Fruit fly (Drosophila melanogaster): Measurements from ENCODE around the gene CG31674.

CG31674 gene

DNA sequence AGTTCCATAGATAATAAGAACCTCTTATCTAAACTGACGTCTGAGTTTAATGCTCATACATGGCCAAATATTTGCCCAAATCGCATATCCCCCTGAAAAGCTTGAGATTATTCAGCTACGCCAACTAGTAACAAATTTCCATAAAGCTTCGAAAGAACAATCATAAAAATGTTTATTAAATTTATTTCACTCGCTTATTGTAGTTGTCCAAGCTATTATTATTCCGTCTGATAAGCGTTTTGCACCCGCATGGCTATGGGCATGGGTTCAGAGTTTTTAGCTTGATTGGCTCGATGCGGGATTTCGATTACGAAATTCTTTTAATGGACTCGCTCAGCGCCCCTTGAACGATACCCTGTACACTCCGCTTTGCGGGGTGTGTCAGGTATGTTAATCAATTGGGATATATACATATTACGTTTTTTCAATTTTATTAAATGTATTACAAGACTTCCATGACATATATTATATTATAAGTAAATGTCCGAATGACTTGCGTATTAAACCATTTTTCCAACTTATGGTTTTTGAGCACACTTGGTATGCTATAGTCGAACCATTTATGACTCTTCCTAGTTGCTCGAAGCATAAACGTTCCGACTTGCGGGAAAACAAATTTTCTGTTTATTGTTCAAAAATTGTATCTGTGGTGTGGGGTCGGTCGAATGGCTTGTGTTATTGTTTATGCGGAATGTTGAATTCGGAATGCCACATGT, 25.3 kb upstream of the CG31674 start (continued):
- peak; percentile 94 for TF ChIP-seq Asciz (GFP tag; optimal IDR thresholded peaks at IDR 0.05)
- TF ChIP-seq CG10209 (GFP tag; optimal IDR thresholded peaks at IDR 0.05) = peak; percentile 96
- TF ChIP-seq CG42726 (GFP tag; IDR thresholded peaks at IDR 0.05; ENCODE audit: partially characterized antibody) = no peak
- TF ChIP-seq Hr39 (optimal IDR thresholded peaks at IDR 0.05) = no peak
- TF ChIP-seq bowl (GFP tag; IDR thresholded peaks at IDR 0.05) = peak; percentile 89
- TF ChIP-seq Scr (GFP tag; IDR thresholded peaks at IDR 0.05; ENCODE audit: partially characterized antibody) = peak; percentile 71
- TF ChIP-seq CG9817 (tag; optimal IDR thresholded peaks at IDR 0.05) = peak; percentile 92
- TF ChIP-seq Gsc (GFP tag; IDR thresholded peaks at IDR 0.05) = peak; percentile 75; the same call in 1 of the 2 replicates
- peak; percentile 96 for TF ChIP-seq Hr3 (GFP tag; optimal IDR thresholded peaks at IDR 0.05)
- peak; percentile 97 for TF ChIP-seq HmgZ (tag; optimal IDR thresholded peaks at IDR 0.05)
- peak; percentile 93 for TF ChIP-seq H2.0 (GFP tag; IDR thresholded peaks at IDR 0.05)
- TF ChIP-seq gem (tag; optimal IDR thresholded peaks at IDR 0.05) = peak; percentile 98
- TF ChIP-seq CG3065 (GFP tag; optimal IDR thresholded peaks at IDR 0.05) = peak; percentile 84
- TF ChIP-seq Ssrp (tag; optimal IDR thresholded peaks at IDR 0.05) = peak; percentile 93
- peak; percentile 64; the same call in 2 of the 4 replicates for TF ChIP-seq Dll (GFP tag; IDR thresholded peaks at IDR 0.05; ENCODE audit: partially characterized antibody)
- peak; percentile 94 for TF ChIP-seq CG1529 (GFP tag; optimal IDR thresholded peaks at IDR 0.05)
- TF ChIP-seq bab2 (GFP tag; optimal IDR thresholded peaks at IDR 0.05) = peak; percentile 86
- TF ChIP-seq en (GFP tag; optimal IDR thresholded peaks at IDR 0.05) = peak; percentile 53
- peak; percentile 73 for TF ChIP-seq aop (GFP tag; IDR thresholded peaks at IDR 0.05)
- peak; percentile 96 for TF ChIP-seq oc (tag; optimal IDR thresholded peaks at IDR 0.05)
- TF ChIP-seq CG14965 (GFP tag; optimal IDR thresholded peaks at IDR 0.05; ENCODE audit: borderline replicate concordance) = peak; percentile 19
- TF ChIP-seq kay (GFP tag; optimal IDR thresholded peaks at IDR 0.05) = peak; percentile 92
- peak; percentile 55 for TF ChIP-seq pnt (GFP tag; optimal IDR thresholded peaks at IDR 0.05)
- peak; percentile 97 for TF ChIP-seq CG15269 (tag; optimal IDR thresholded peaks at IDR 0.05)
- peak; percentile 90 for TF ChIP-seq CG6683 (GFP tag; optimal IDR thresholded peaks at IDR 0.05)
- TF ChIP-seq CG9215 (GFP tag; IDR thresholded peaks at IDR 0.05) = peak; percentile 92
- TF ChIP-seq Six4 (GFP tag; optimal IDR thresholded peaks at IDR 0.05) = peak; percentile 88
- peak; percentile 96 for TF ChIP-seq CG30403 (GFP tag; optimal IDR thresholded peaks at IDR 0.05)
- peak; percentile 98 for TF ChIP-seq CG18599 (GFP tag; optimal IDR thresholded peaks at IDR 0.05)
- TF ChIP-seq C15 (GFP tag; IDR thresholded peaks at IDR 0.05) = peak; percentile 90
- peak; percentile 80 for TF ChIP-seq CG16863 (GFP tag; optimal IDR thresholded peaks at IDR 0.05)
- TF ChIP-seq CG33213 (GFP tag; optimal IDR thresholded peaks at IDR 0.05) = peak; percentile 6
- TF ChIP-seq Dp (GFP tag; optimal IDR thresholded peaks at IDR 0.05) = peak; percentile 12
- TF ChIP-seq Neu2 (GFP tag; optimal IDR thresholded peaks at IDR 0.05; ENCODE audit: borderline replicate concordance) = no peak
- TF ChIP-seq CG13894 (tag; optimal IDR thresholded peaks at IDR 0.05) = peak; percentile 93
- TF ChIP-seq fd102C (GFP tag; optimal IDR thresholded peaks at IDR 0.05) = peak; percentile 65
- TF ChIP-seq grau (tag; optimal IDR thresholded peaks at IDR 0.05) = peak; percentile 96
- peak; percentile 95 for TF ChIP-seq CG3847 (GFP tag; IDR thresholded peaks at IDR 0.05)
- no peak for TF ChIP-seq br (optimal IDR thresholded peaks at IDR 0.05)
- TF ChIP-seq pfk (GFP tag; optimal IDR thresholded peaks at IDR 0.05) = no peak
- peak; percentile 85 for TF ChIP-seq MBD-R2 (GFP tag; IDR thresholded peaks at IDR 0.05)
- peak; percentile 89 for TF ChIP-seq CG31388 (GFP tag; optimal IDR thresholded peaks at IDR 0.05)
- no peak for TF ChIP-seq CG1832 (GFP tag; optimal IDR thresholded peaks at IDR 0.05)
- peak; percentile 96 for TF ChIP-seq Dbx (GFP tag; IDR thresholded peaks at IDR 0.05)
- peak; percentile 87 for TF ChIP-seq vnd (GFP tag; IDR thresholded peaks at IDR 0.05; ENCODE audit: partially characterized antibody)
- TF ChIP-seq CG7271 (tag; optimal IDR thresholded peaks at IDR 0.05) = peak; percentile 67
- TF ChIP-seq hb (GFP tag; IDR thresholded peaks at IDR 0.05; ENCODE audit: partially characterized antibody) = peak; percentile 70; the same call in 2 of the 3 replicates
- TF ChIP-seq B-H1 (GFP tag; IDR thresholded peaks at IDR 0.05) = peak; percentile 91

All from whole organism, embryonic.